Worm (Caenorhabditis elegans): ENCODE results near the gene orc-1.

The orc-1 gene

DNA sequence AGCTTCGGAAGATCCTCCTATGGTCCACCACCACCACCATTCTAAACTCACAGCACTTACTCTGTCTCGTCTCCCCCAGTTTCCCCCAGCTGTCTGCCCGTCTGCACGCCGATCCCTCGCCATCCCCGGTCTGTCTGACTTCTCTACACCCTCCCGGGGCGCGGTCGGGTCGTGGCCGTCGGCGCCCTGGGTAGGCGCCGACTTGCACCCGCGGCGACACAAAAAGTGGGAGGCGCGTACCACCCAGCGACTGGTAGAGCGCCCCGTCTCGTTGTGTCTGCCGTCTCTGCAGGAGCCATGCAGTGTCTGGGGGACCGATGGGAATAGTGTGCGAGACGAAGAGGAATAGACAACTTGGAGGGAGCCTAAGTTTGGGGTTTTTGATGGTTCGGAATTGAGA lies 8.9 kb upstream of the orc-1 start (continued):
- TF ChIP-seq ztf-11 (tag; optimal IDR thresholded peaks at IDR 0.05): no peak
- TF ChIP-seq mdl-1 (tag; optimal IDR thresholded peaks at IDR 0.05): peak; percentile 85 to 89
- peak; percentile 92 for TF ChIP-seq rbr-2 (tag; optimal IDR thresholded peaks at IDR 0.05)
- peak; percentile 93 for TF ChIP-seq pha-4 (GFP tag; IDR thresholded peaks at IDR 0.05)
- TF ChIP-seq pha-4 (tag; optimal IDR thresholded peaks at IDR 0.05): no peak
- no peak for TF ChIP-seq skn-1 (tag; optimal IDR thresholded peaks at IDR 0.05)
- TF ChIP-seq madf-9 (GFP tag; conservative IDR thresholded peaks at IDR 0.05): peak; percentile 54; the same call in 1 of the 2 replicates
- peak; percentile 60; the same call in 1 of the 2 replicates for TF ChIP-seq arid-1 (GFP tag; conservative IDR thresholded peaks at IDR 0.05)
- TF ChIP-seq F44E2.7 (GFP tag; IDR thresholded peaks at IDR 0.05): 0 out of 2 replicates have a peak, but pooled peaks have one; percentile 27
- TF ChIP-seq D1046.2 (GFP tag; IDR thresholded peaks at IDR 0.05): no peak
- 0 out of 2 replicates have a peak, but pooled peaks have one; percentile 50 for TF ChIP-seq Y105C5A.15 (GFP tag; IDR thresholded peaks at IDR 0.05)
- TF ChIP-seq mxl-3 (GFP tag; optimal IDR thresholded peaks at IDR 0.05): peak; percentile 90
- TF ChIP-seq fkh-10 (GFP tag; optimal IDR thresholded peaks at IDR 0.05): peak; percentile 21
- TF ChIP-seq madf-5 (GFP tag; IDR thresholded peaks at IDR 0.05): no peak
- TF ChIP-seq dmd-6 (GFP tag; IDR thresholded peaks at IDR 0.05): peak; percentile 71
- peak; percentile 70 for TF ChIP-seq duxl-1 (tag; optimal IDR thresholded peaks at IDR 0.05; ENCODE audit: poor library complexity)
- no peak for TF ChIP-seq snpc-4 (tag; optimal IDR thresholded peaks at IDR 0.05)
- TF ChIP-seq zfp-3 (GFP tag; conservative IDR thresholded peaks at IDR 0.05): no peak
- peak; percentile 81 for TF ChIP-seq F37D6.2 (tag; optimal IDR thresholded peaks at IDR 0.05)
- TF ChIP-seq ZK546.5 (tag; optimal IDR thresholded peaks at IDR 0.05): peak in 1 of 2 experiments; percentile 33
- TF ChIP-seq ceh-32 (tag; optimal IDR thresholded peaks at IDR 0.05; ENCODE audit: poor library complexity): no peak
- TF ChIP-seq T26A8.4 (GFP tag; IDR thresholded peaks at IDR 0.05): peak; percentile 83
- TF ChIP-seq unc-39 (tag; optimal IDR thresholded peaks at IDR 0.05): no peak
- TF ChIP-seq F10B5.3 (tag; optimal IDR thresholded peaks at IDR 0.05): peak; percentile 7
- peak; percentile 71 to 87 for TF ChIP-seq lsy-2 (tag; optimal IDR thresholded peaks at IDR 0.05)
- no peak for TF ChIP-seq mxl-2 (GFP tag; conservative IDR thresholded peaks at IDR 0.05)
- no peak for TF ChIP-seq attf-4 (tag; optimal IDR thresholded peaks at IDR 0.05)
- peak in 1 of 2 experiments; percentile 42 for TF ChIP-seq daf-16 (GFP tag; optimal IDR thresholded peaks at IDR 0.05)
- peak; percentile 62 for TF ChIP-seq daf-16 (tag; optimal IDR thresholded peaks at IDR 0.05)
- TF ChIP-seq ceh-82 (tag; optimal IDR thresholded peaks at IDR 0.05): no peak
- TF ChIP-seq cey-2 (tag; optimal IDR thresholded peaks at IDR 0.05; ENCODE audit: borderline replicate concordance, insufficient read depth): no peak
- peak; percentile 93 for TF ChIP-seq nhr-6 (tag; optimal IDR thresholded peaks at IDR 0.05)
- peak; percentile 93 for TF ChIP-seq ctbp-1 (GFP tag; IDR thresholded peaks at IDR 0.05)
- no peak for TF ChIP-seq tag-97 (GFP tag; IDR thresholded peaks at IDR 0.05)
- TF ChIP-seq hlh-30 (tag; optimal IDR thresholded peaks at IDR 0.05; ENCODE audit: insufficient read depth): peak; percentile 84

ce11 chrIII:10634576-10634975 lies 8.4 kb upstream of the orc-1 start:
- TF ChIP-seq mdl-1 (tag; optimal IDR thresholded peaks at IDR 0.05): peak in 1 of 2 experiments; percentile 39
- peak in 1 of 2 experiments; percentile 71 for TF ChIP-seq unc-62 (GFP tag; optimal IDR thresholded peaks at IDR 0.05 in 1 of 2)
- no peak for TF ChIP-seq unc-62 (tag; optimal IDR thresholded peaks at IDR 0.05)
- no peak for TF ChIP-seq snpc-4 (tag; optimal IDR thresholded peaks at IDR 0.05)
- TF ChIP-seq aha-1 (tag): peak; percentile 92
- TF ChIP-seq hlh-30 (tag; optimal IDR thresholded peaks at IDR 0.05; ENCODE audit: insufficient read depth): peak; percentile 33
- no peak for TF ChIP-seq nhr-41 (GFP tag; IDR thresholded peaks at IDR 0.05)
- no peak for TF ChIP-seq lin-1 (GFP tag; IDR thresholded peaks at IDR 0.05)
- no peak for TF ChIP-seq ceh-28 (tag; optimal IDR thresholded peaks at IDR 0.05)
- peak; percentile 10 for TF ChIP-seq nhr-28 (tag; optimal IDR thresholded peaks at IDR 0.05)
- TF ChIP-seq lir-3 (tag; optimal IDR thresholded peaks at IDR 0.05): no peak
- TF ChIP-seq mes-2 (tag; optimal IDR thresholded peaks at IDR 0.05; ENCODE audit: poor library complexity, severe bottlenecking): peak; percentile 38
